Worm (Caenorhabditis elegans): ENCODE data around the gene lec-5.

DNA sequence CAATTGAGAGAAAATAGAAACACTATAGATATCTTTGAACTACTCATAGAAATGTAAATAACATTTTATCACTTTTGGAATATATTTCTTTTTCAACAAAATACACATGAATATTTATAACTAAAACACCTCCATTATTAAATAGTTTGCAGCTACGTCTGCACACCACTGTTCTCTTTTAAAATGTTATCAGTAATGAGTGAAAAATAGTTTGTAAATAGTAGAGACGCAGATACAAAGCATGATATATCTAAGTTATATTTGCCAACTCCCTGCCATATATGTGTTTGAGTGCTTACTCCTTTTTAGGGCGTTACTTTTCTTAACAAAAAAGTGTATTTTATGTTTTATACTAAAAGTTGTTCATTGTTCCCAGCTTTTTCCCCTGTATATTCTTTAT lies 5.3 kb upstream of the lec-5 start:
- TF ChIP-seq unc-62 (GFP tag; optimal IDR thresholded peaks at IDR 0.05) (no peak), ztf-25 (GFP tag; IDR thresholded peaks at IDR 0.05) (no peak), xnd-1 (tag; optimal IDR thresholded peaks at IDR 0.05) (no peak), F52B5.7 (tag; optimal IDR thresholded peaks at IDR 0.05) (no peak), attf-5 (GFP tag; optimal IDR thresholded peaks at IDR 0.05) (no peak), ama-1 (optimal IDR thresholded peaks at IDR 0.05) (no peak), ama-1 (GFP tag; optimal IDR thresholded peaks at IDR 0.05) (no peak), ceh-100 (GFP tag; IDR thresholded peaks at IDR 0.05) (no peak), B0261.1 (tag; optimal IDR thresholded peaks at IDR 0.05) (no peak), let-607 (tag; optimal IDR thresholded peaks at IDR 0.05) (no peak), unc-130 (GFP tag; optimal IDR thresholded peaks at IDR 0.05) (no peak), F33H1.4 (GFP tag; IDR thresholded peaks at IDR 0.05) (no peak), C17E4.6 (GFP tag; IDR thresholded peaks at IDR 0.05) (no peak), hsf-1 (GFP tag; IDR thresholded peaks at IDR 0.05) (no peak), F23B12.7 (tag; optimal IDR thresholded peaks at IDR 0.05; ENCODE audit: insufficient read depth) (no peak)
